Fruit fly (Drosophila melanogaster): Measurements from ENCODE around the gene IFT57.

- no peak for TF ChIP-seq CG13424 (tag; optimal IDR thresholded peaks at IDR 0.05)
- no peak for TF ChIP-seq CG17568 (GFP tag; optimal IDR thresholded peaks at IDR 0.05)
- TF ChIP-seq Dll (GFP tag; IDR thresholded peaks at IDR 0.05; ENCODE audit: partially characterized antibody): no peak
- no peak for TF ChIP-seq dati (GFP tag; IDR thresholded peaks at IDR 0.05)
- no peak for TF ChIP-seq CG18262 (tag; optimal IDR thresholded peaks at IDR 0.05)
- no peak for TF ChIP-seq zfh2 (GFP tag; optimal IDR thresholded peaks at IDR 0.05)
- TF ChIP-seq CG6813 (GFP tag; optimal IDR thresholded peaks at IDR 0.05): no peak
Observed at dm6 chr2L:3539996-3540395, 9.4 kb downstream of the IFT57 start.
